Worm (Caenorhabditis elegans): Measurements from ENCODE around the gene mics-1.

DNA sequence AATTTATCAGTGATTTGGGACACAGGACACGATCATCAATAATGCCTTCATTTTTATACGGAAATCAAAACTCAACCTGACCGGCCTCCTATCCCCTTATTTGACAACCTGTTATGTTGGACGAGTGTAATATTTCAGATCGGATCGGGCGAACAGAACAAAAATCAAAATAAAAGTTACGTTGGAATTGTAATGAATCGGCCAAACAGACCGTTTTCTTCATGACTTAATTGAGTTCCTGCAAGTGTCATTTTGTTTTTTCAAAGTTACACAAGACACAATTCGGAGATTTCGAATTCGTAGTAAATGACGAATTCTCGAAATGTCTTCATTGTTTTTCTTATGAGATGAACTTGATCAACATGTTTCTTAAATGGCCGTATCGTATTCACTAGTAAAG lies 22.9 kb downstream of the mics-1 start, which contains the start of gene F32G8.3:
- TF ChIP-seq pes-1 (GFP tag; IDR thresholded peaks at IDR 0.05) (no peak), hmbx-1 (tag; optimal IDR thresholded peaks at IDR 0.05) (no peak), ets-7 (tag; optimal IDR thresholded peaks at IDR 0.05) (no peak), tbx-11 (GFP tag; IDR thresholded peaks at IDR 0.05) (no peak), ama-1 (optimal IDR thresholded peaks at IDR 0.05) (no peak), sea-1 (GFP tag; conservative IDR thresholded peaks at IDR 0.05) (no peak), B0310.2 (tag; optimal IDR thresholded peaks at IDR 0.05) (no peak), hnd-1 (tag; optimal IDR thresholded peaks at IDR 0.05) (no peak), F13C5.2 (tag; optimal IDR thresholded peaks at IDR 0.05) (no peak), tra-4 (tag; optimal IDR thresholded peaks at IDR 0.05) (no peak)

Data from whole organism, early embryonic.